Fruit fly (Drosophila melanogaster): ENCODE results near the gene mia.

DNA sequence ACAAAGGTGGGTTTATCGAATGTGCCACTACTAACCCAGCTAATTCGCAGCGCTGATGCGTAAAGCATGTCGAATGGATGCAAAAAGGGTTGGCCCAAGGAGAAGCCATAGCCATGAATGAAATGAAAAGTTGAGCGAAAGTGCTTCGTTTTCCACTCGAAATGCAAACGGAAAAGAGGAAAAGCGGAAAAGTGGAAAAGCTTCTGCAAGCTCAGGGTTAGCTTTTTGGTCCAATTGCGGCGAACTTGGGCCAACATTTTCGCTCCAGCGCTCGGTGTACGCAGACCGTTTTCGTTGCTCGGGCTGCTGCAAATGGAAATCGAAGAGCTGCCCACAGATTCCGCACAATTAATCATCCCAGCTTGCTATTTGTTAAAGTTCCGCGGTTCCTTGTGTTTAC lies 26.2 kb downstream of the mia start:
- no peak for TF ChIP-seq dl (GFP tag; optimal IDR thresholded peaks at IDR 0.05; ENCODE audit: insufficient read depth in 1 of 2, partially characterized antibody in 2 of 2)
- no peak for TF ChIP-seq Mio (GFP tag; optimal IDR thresholded peaks at IDR 0.05)
- no peak for TF ChIP-seq CG32264 (GFP tag; optimal IDR thresholded peaks at IDR 0.05)
- TF ChIP-seq Abd-B (GFP tag; optimal IDR thresholded peaks at IDR 0.05) = no peak
- no peak for TF ChIP-seq h (GFP tag; optimal IDR thresholded peaks at IDR 0.05)
- TF ChIP-seq fru (GFP tag; optimal IDR thresholded peaks at IDR 0.05) = no peak
- no peak for TF ChIP-seq OdsH (GFP tag; optimal IDR thresholded peaks at IDR 0.05)
- TF ChIP-seq Rel (GFP tag; optimal IDR thresholded peaks at IDR 0.05) = no peak
- no peak for TF ChIP-seq Rel (tag; optimal IDR thresholded peaks at IDR 0.05)
- TF ChIP-seq Sp1 (GFP tag; optimal IDR thresholded peaks at IDR 0.05) = no peak
- no peak for TF ChIP-seq Hnf4 (GFP tag; optimal IDR thresholded peaks at IDR 0.05)

Measured in whole organism, wandering third instar larva.